Fruit fly (Drosophila melanogaster) whole organism, prepupa: ENCODE measurements around the gene CG15308.

Source experiments
- Blimp-1 ChIP-seq: fragments of 200-800 bp; sonication (Bioruptor generic); optimal IDR thresholded peaks from 3 replicates; lab custom pipeline; 2017; ENCODE audit warnings: missing biosample characterization, missing genetic modification characterization, mild to moderate bottlenecking, moderate library complexity, missing genetic modification reagents
- CG10669 ChIP-seq: fragments of 200-800 bp; sonication (Bioruptor generic); optimal IDR thresholded peaks from 3 replicates; lab custom pipeline; 2018; ENCODE audit warnings: missing biosample characterization, mild to moderate bottlenecking, missing genetic modification characterization, moderate library complexity
- CG11294 ChIP-seq: fragments of 200-800 bp; sonication (Bioruptor generic); IDR thresholded peaks from 2 replicates; pipeline ENCODE4 v1.3.6; 2022; ENCODE audit warnings: missing biosample characterization, missing genetic modification characterization
- CG11762 ChIP-seq: fragments of 200-800 bp; sonication (Bioruptor generic); optimal IDR thresholded peaks from 3 replicates; lab custom pipeline; 2016; ENCODE audit warnings: missing biosample characterization, missing genetic modification characterization; ENCODE audit not compliant: insufficient read depth
- CG11902 ChIP-seq: fragments of 200-800 bp; sonication (Bioruptor generic); optimal IDR thresholded peaks from 3 replicates; lab custom pipeline; 2016; ENCODE audit warnings: missing biosample characterization, missing genetic modification characterization
- CG1621 ChIP-seq: fragments of 200-800 bp; sonication (Bioruptor generic); optimal IDR thresholded peaks from 3 replicates; lab custom pipeline; 2018; ENCODE audit warnings: missing biosample characterization, mild to moderate bottlenecking, missing genetic modification characterization
- CG31627 ChIP-seq: fragments of 200-800 bp; sonication (Bioruptor generic); optimal IDR thresholded peaks from 3 replicates; lab custom pipeline; 2016; ENCODE audit warnings: missing biosample characterization, missing genetic modification characterization
- CG32006 ChIP-seq: fragments of 200-800 bp; sonication (Bioruptor generic); optimal IDR thresholded peaks from 3 replicates; lab custom pipeline; 2017; ENCODE audit warnings: missing biosample characterization, mild to moderate bottlenecking, missing genetic modification characterization
- CG34406 ChIP-seq: fragments of 200-800 bp; sonication (Bioruptor generic); optimal IDR thresholded peaks from 3 replicates; lab custom pipeline; 2016; ENCODE audit warnings: missing biosample characterization, missing genetic modification characterization
- CG3919 ChIP-seq: fragments of 200-800 bp; sonication (Bioruptor generic); optimal IDR thresholded peaks from 3 replicates; lab custom pipeline; 2016; ENCODE audit warnings: missing biosample characterization, missing genetic modification characterization
- CG4318 ChIP-seq: fragments of 200-800 bp; sonication (Bioruptor generic); optimal IDR thresholded peaks from 3 replicates; lab custom pipeline; 2017; ENCODE audit warnings: missing biosample characterization, mild to moderate bottlenecking, missing genetic modification characterization
- CG6163 ChIP-seq: fragments of 200-800 bp; sonication (Bioruptor generic); IDR thresholded peaks from 3 replicates; pipeline ENCODE4 v1.3.6; 2022; ENCODE audit warnings: missing biosample characterization, missing genetic modification characterization
- CG6276 ChIP-seq: fragments of 200-800 bp; sonication (Bioruptor generic); optimal IDR thresholded peaks from 2 replicates; lab custom pipeline; 2017; ENCODE audit warnings: missing biosample characterization, mild to moderate bottlenecking, missing genetic modification characterization
- CG6792 ChIP-seq: fragments of 200-800 bp; sonication (Bioruptor generic); optimal IDR thresholded peaks from 3 replicates; lab custom pipeline; 2016; ENCODE audit warnings: missing biosample characterization, missing genetic modification characterization
- CG6808 ChIP-seq: fragments of 200-800 bp; sonication (Bioruptor generic); optimal IDR thresholded peaks from 3 replicates; lab custom pipeline; 2017; ENCODE audit warnings: missing biosample characterization, missing genetic modification characterization, mild to moderate bottlenecking, moderate library complexity, missing genetic modification reagents
- CG6854 ChIP-seq: fragments of 200-800 bp; sonication (Bioruptor generic); optimal IDR thresholded peaks from 2 replicates; lab custom pipeline; 2017; ENCODE audit warnings: missing biosample characterization, mild to moderate bottlenecking, missing genetic modification characterization
- CG7368 ChIP-seq: fragments of 200-800 bp; sonication (Bioruptor generic); optimal IDR thresholded peaks from 3 replicates; lab custom pipeline; 2016; ENCODE audit warnings: missing biosample characterization, missing genetic modification characterization
- CG8119 ChIP-seq: fragments of 200-800 bp; sonication (Bioruptor generic); IDR thresholded peaks from 3 replicates; pipeline ENCODE4 v1.3.6; 2022; ENCODE audit warnings: missing biosample characterization, missing genetic modification characterization
- CG8319 ChIP-seq: fragments of 200-800 bp; sonication (Bioruptor generic); optimal IDR thresholded peaks from 3 replicates; lab custom pipeline; 2016; ENCODE audit warnings: missing biosample characterization, missing genetic modification characterization
- CG8632 ChIP-seq: fragments of 200-800 bp; sonication (Bioruptor generic); optimal IDR thresholded peaks from 3 replicates; lab custom pipeline; 2016; ENCODE audit warnings: missing biosample characterization, missing genetic modification characterization
- CG9139 ChIP-seq: fragments of 200-800 bp; sonication (Bioruptor generic); optimal IDR thresholded peaks from 3 replicates; lab custom pipeline; 2017; ENCODE audit warnings: missing biosample characterization, mild to moderate bottlenecking, missing genetic modification characterization
- Eip75B ChIP-seq: fragments of 200-800 bp; sonication (Bioruptor generic); optimal IDR thresholded peaks from 3 replicates; lab custom pipeline; 2016; ENCODE audit warnings: missing biosample characterization, missing genetic modification characterization
- Eip93F ChIP-seq: fragments of 200-800 bp; sonication (Bioruptor generic); optimal IDR thresholded peaks from 2 replicates; lab custom pipeline; 2016; ENCODE audit warnings: missing biosample characterization, mild to moderate bottlenecking, missing genetic modification characterization
- Ets96B ChIP-seq: fragments of 200-800 bp; optimal IDR thresholded peaks from 2 replicates; lab custom pipeline; 2019; ENCODE audit warnings: missing biosample characterization, mild to moderate bottlenecking, missing genetic modification characterization, moderate library complexity
- Gug ChIP-seq: fragments of 200-800 bp; sonication (Bioruptor generic); IDR thresholded peaks from 2 replicates; pipeline ENCODE4 v1.3.6; 2022; ENCODE audit warnings: missing biosample characterization, missing genetic modification characterization
- Hr38 ChIP-seq: sonication (Bioruptor generic); optimal IDR thresholded peaks from 2 replicates; lab custom pipeline; 2016; ENCODE audit warnings: missing biosample characterization, missing genetic modification characterization
- Lpt ChIP-seq: fragments of 200-800 bp; sonication (Bioruptor generic); optimal IDR thresholded peaks from 3 replicates; lab custom pipeline; 2016; ENCODE audit warnings: missing biosample characterization, missing genetic modification characterization
- Met ChIP-seq: fragments of 200-800 bp; sonication (Bioruptor generic); optimal IDR thresholded peaks from 3 replicates; lab custom pipeline; 2016; ENCODE audit warnings: missing biosample characterization, missing genetic modification characterization
- OdsH ChIP-seq: fragments of 200-800 bp; sonication (Bioruptor generic); optimal IDR thresholded peaks from 3 replicates; lab custom pipeline; 2016; ENCODE audit warnings: missing biosample characterization, missing genetic modification characterization
- Smox ChIP-seq: fragments of 200-800 bp; sonication (Bioruptor generic); optimal IDR thresholded peaks from 3 replicates; lab custom pipeline; 2016; ENCODE audit warnings: missing biosample characterization, missing genetic modification characterization
- Sox102F ChIP-seq: fragments of 200-800 bp; sonication (Bioruptor generic); optimal IDR thresholded peaks from 2 replicates; lab custom pipeline; 2016; ENCODE audit warnings: missing biosample characterization, mild to moderate bottlenecking, missing genetic modification characterization
- Sox14 ChIP-seq: fragments of 200-800 bp; sonication (Bioruptor generic); optimal IDR thresholded peaks from 3 replicates; lab custom pipeline; 2016; ENCODE audit warnings: missing biosample characterization, missing genetic modification characterization
- achi ChIP-seq: fragments of 200-800 bp; sonication (Bioruptor generic); optimal IDR thresholded peaks from 3 replicates; lab custom pipeline; 2016; ENCODE audit warnings: missing biosample characterization, missing genetic modification characterization
- cyc ChIP-seq: fragments of 200-800 bp; sonication (Bioruptor generic); optimal IDR thresholded peaks from 3 replicates; lab custom pipeline; 2016; ENCODE audit warnings: missing biosample characterization, missing genetic modification characterization
- dac ChIP-seq: fragments of 200-800 bp; sonication (Bioruptor generic); optimal IDR thresholded peaks from 2 replicates; lab custom pipeline; 2017; ENCODE audit warnings: missing biosample characterization, mild to moderate bottlenecking, missing genetic modification characterization
- dsx ChIP-seq: fragments of 200-800 bp; optimal IDR thresholded peaks from 3 replicates; lab custom pipeline; 2019; ENCODE audit warnings: missing biosample characterization, mild to moderate bottlenecking, missing genetic modification characterization, moderate library complexity; ENCODE audit not compliant: poor library complexity, severe bottlenecking
- eg ChIP-seq: fragments of 200-800 bp; sonication (Bioruptor generic); IDR thresholded peaks from 3 replicates; pipeline ENCODE4 v1.3.6; 2022; ENCODE audit warnings: missing biosample characterization, missing genetic modification characterization
- esn ChIP-seq: fragments of 200-800 bp; sonication (Bioruptor generic); optimal IDR thresholded peaks from 2 replicates; lab custom pipeline; 2016; ENCODE audit warnings: missing biosample characterization, mild to moderate bottlenecking, missing genetic modification characterization, moderate library complexity
- fd85E ChIP-seq: fragments of 200-800 bp; sonication (Bioruptor generic); optimal IDR thresholded peaks from 3 replicates; lab custom pipeline; 2016; ENCODE audit warnings: missing biosample characterization, missing genetic modification characterization
- lz ChIP-seq: fragments of 200-800 bp; sonication (Bioruptor generic); optimal IDR thresholded peaks from 3 replicates; lab custom pipeline; 2016; ENCODE audit warnings: missing biosample characterization, missing genetic modification characterization
- pdm3 ChIP-seq: fragments of 200-800 bp; sonication (Bioruptor generic); optimal IDR thresholded peaks from 3 replicates; lab custom pipeline; 2016; ENCODE audit warnings: missing biosample characterization, missing genetic modification characterization
- salr ChIP-seq, 2 experiments: fragments of 200-800 bp; sonication (Bioruptor generic); optimal IDR thresholded peaks; 3 replicates each; lab custom pipeline; 2016 to 2018; ENCODE audit warnings: missing biosample characterization in 2 of 2, missing genetic modification characterization in 2 of 2, mild to moderate bottlenecking in 1 of 2
- spab ChIP-seq: fragments of 200-800 bp; sonication (Bioruptor generic); optimal IDR thresholded peaks from 2 replicates; lab custom pipeline; 2017; ENCODE audit warnings: missing biosample characterization, mild to moderate bottlenecking, missing genetic modification characterization, missing genetic modification reagents
- ss ChIP-seq, 2 experiments: fragments of 200-800 bp; sonication (Bioruptor generic); optimal IDR thresholded peaks; 2 replicates in 1 of 2; 3 replicates in 1 of 2; lab custom pipeline; 2017 to 2018; ENCODE audit warnings: mild to moderate bottlenecking in 2 of 2, missing biosample characterization in 2 of 2, missing genetic modification characterization in 2 of 2, moderate library complexity in 1 of 2
- svp ChIP-seq: fragments of 200-800 bp; sonication (Bioruptor generic); peaks from one replicate; lab custom pipeline; 2016; ENCODE audit warnings: missing biosample characterization, missing genetic modification characterization
- topi ChIP-seq: fragments of 200-800 bp; sonication (Bioruptor generic); optimal IDR thresholded peaks from 3 replicates; lab custom pipeline; 2016; ENCODE audit warnings: missing biosample characterization, missing genetic modification characterization
- vri ChIP-seq: fragments of 200-800 bp; sonication (Bioruptor generic); optimal IDR thresholded peaks from 3 replicates; lab custom pipeline; 2016; ENCODE audit warnings: missing biosample characterization, mild to moderate bottlenecking, missing genetic modification characterization

The CG15308 gene

dm6 chrX:10211128-10211914, 7.6 kb downstream of the CG15308 start (continued):
- TF ChIP-seq Blimp-1 (GFP tag; lab: Kevin White, UChicago): peak; percentile 65
- TF ChIP-seq CG6163 (GFP tag; lab: Robert Waterston, UW): peak; percentile 61
- TF ChIP-seq CG9139 (GFP tag; lab: Kevin White, UChicago): peak; percentile 30
- TF ChIP-seq CG3919 (GFP tag; lab: Kevin White, UChicago): peak; percentile 81
- TF ChIP-seq pdm3 (GFP tag; lab: Kevin White, UChicago): peak; percentile 91
- TF ChIP-seq CG6276 (GFP tag; lab: Kevin White, UChicago): peak; percentile 84
- peak; percentile 91 for TF ChIP-seq lz (GFP tag; lab: Kevin White, UChicago)
- TF ChIP-seq CG6808: peak; percentile 34
- TF ChIP-seq achi: peak; percentile 82
- peak; percentile 68 for TF ChIP-seq CG11902 (GFP tag; lab: Kevin White, UChicago)
- peak; percentile 88 for TF ChIP-seq Smox
- TF ChIP-seq cyc (GFP tag; lab: Kevin White, UChicago): peak; percentile 83
- TF ChIP-seq Ets96B (tag; lab: Kevin White, UChicago): peak; percentile 76
- TF ChIP-seq dac (GFP tag; lab: Kevin White, UChicago): peak; percentile 61
- TF ChIP-seq CG31627 (GFP tag; lab: Kevin White, UChicago): peak; percentile 90
- peak; percentile 85 for TF ChIP-seq Sox102F
- peak; percentile 82 for TF ChIP-seq dsx (GFP tag; lab: Kevin White, UChicago)
- TF ChIP-seq CG34406: peak; percentile 80
- peak; percentile 64 for TF ChIP-seq CG6854
- peak; percentile 93 for TF ChIP-seq CG32006 (GFP tag; lab: Kevin White, UChicago)
- TF ChIP-seq CG8119 (GFP tag; lab: Robert Waterston, UW): peak; percentile 88
- peak; percentile 71 for TF ChIP-seq CG6792 (GFP tag; lab: Kevin White, UChicago)
- TF ChIP-seq Hr38: no peak
- TF ChIP-seq ss (GFP tag; optimal IDR thresholded peaks at IDR 0.05; lab: Kevin White, UChicago): peak; percentile 9 to 65
- TF ChIP-seq CG11762: peak; percentile 41
- TF ChIP-seq svp (GFP tag; lab: Kevin White, UChicago): peak; percentile 95
- TF ChIP-seq Eip93F (GFP tag; lab: Kevin White, UChicago): peak; percentile 49
- peak; percentile 75 for TF ChIP-seq Eip75B (GFP tag; lab: Kevin White, UChicago)
- TF ChIP-seq Met (GFP tag; lab: Kevin White, UChicago): peak; percentile 92
- TF ChIP-seq spab (GFP tag; lab: Kevin White, UChicago): peak; percentile 47
- TF ChIP-seq Gug (GFP tag; lab: Robert Waterston, UW): peak; percentile 77
- peak; percentile 61 for TF ChIP-seq CG8319 (GFP tag; lab: Kevin White, UChicago)
- TF ChIP-seq eg: peak; percentile 76

DNA sequence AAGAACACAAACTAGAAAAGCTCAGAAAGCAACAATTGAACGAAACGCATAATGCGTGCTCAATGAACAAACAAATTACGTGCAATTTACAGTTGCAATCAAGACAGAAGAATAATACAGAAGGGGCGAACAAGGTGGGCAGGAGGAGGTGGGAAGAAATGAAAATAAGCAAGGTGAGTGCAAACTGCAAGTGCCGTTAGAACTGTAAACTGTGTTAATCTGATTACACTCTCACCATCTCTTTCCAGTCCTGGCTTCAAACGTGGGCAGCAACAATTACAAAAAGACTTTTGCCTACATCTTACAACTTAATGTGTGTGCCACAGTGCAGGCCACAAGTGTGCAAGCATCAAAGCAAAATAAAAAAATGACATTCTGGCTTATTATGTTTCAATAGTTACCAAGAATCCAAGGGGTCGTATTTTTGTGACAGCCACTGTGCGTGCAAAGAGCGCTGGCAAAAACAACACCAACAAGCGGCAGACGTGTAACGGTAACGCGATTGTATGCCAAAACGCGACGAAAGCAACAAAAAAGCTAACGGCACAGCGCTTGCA, 8.5 kb downstream of the CG15308 start:
- peak; percentile 22 for TF ChIP-seq Lpt (GFP tag; lab: Kevin White, UChicago)
- TF ChIP-seq CG31627 (GFP tag; lab: Kevin White, UChicago): peak; percentile 68
- peak in 1 of 2 experiments; percentile 27 for TF ChIP-seq salr (GFP tag; optimal IDR thresholded peaks at IDR 0.05; lab: Kevin White, UChicago)
- peak; percentile 41 for TF ChIP-seq CG6276 (GFP tag; lab: Kevin White, UChicago)
- TF ChIP-seq achi: peak; percentile 22
- no peak for TF ChIP-seq esn (GFP tag; lab: Kevin White, UChicago)
- TF ChIP-seq vri (GFP tag; lab: Kevin White, UChicago): no peak
- peak; percentile 73 for TF ChIP-seq eg
- peak; percentile 59 for TF ChIP-seq CG7368
- TF ChIP-seq Eip93F (GFP tag; lab: Kevin White, UChicago): no peak
- peak; percentile 9 for TF ChIP-seq CG8632 (GFP tag; lab: Kevin White, UChicago)
- TF ChIP-seq Sox14 (GFP tag; lab: Kevin White, UChicago): no peak
- peak; percentile 25; the same call in 1 of the 2 replicates for TF ChIP-seq CG11294 (GFP tag; lab: Robert Waterston, UW)
- TF ChIP-seq CG32006 (GFP tag; lab: Kevin White, UChicago): peak; percentile 34
- TF ChIP-seq CG10669 (GFP tag; lab: Kevin White, UChicago): peak; percentile 15
- TF ChIP-seq CG34406: peak; percentile 12
- no peak for TF ChIP-seq fd85E (GFP tag; lab: Kevin White, UChicago)
- no peak for TF ChIP-seq Hr38
- peak; percentile 49 for TF ChIP-seq Gug (GFP tag; lab: Robert Waterston, UW)
- TF ChIP-seq CG1621: no peak
- TF ChIP-seq CG4318 (GFP tag; lab: Kevin White, UChicago): peak; percentile 22
- peak; percentile 58 for TF ChIP-seq OdsH
- TF ChIP-seq CG9139 (GFP tag; lab: Kevin White, UChicago): no peak
- no peak for TF ChIP-seq topi (GFP tag; lab: Kevin White, UChicago)
- peak; percentile 51 for TF ChIP-seq Smox
- TF ChIP-seq cyc (GFP tag; lab: Kevin White, UChicago): peak; percentile 54
